Worm (Caenorhabditis elegans) whole organism, L2 larva: ENCODE data around the gene gck-3.

Experiments used
- F13H6.1 ChIP-seq: sonication (generic microtip); optimal IDR thresholded peaks from 2 replicates; lab custom pipeline; 2016; ENCODE audit warnings: missing genetic modification characterization, missing compliant biosample characterization
- ama-1 ChIP-seq: fragments of 150-350 bp; optimal IDR thresholded peaks from 2 replicates; lab custom pipeline; 2018; ENCODE audit warnings: inconsistent platforms
- ceh-16 ChIP-seq: fragments of 150-350 bp; optimal IDR thresholded peaks from 2 replicates; lab custom pipeline; 2014; ENCODE audit warnings: missing biosample characterization, missing genetic modification characterization
- dmd-4 ChIP-seq: sonication (generic microtip); optimal IDR thresholded peaks from 2 replicates; lab custom pipeline; 2017; ENCODE audit warnings: missing biosample characterization, missing genetic modification characterization
- nhr-25 ChIP-seq: fragments of 150-350 bp; sonication (generic microtip); optimal IDR thresholded peaks from 3 replicates; lab custom pipeline; 2014; ENCODE audit warnings: missing biosample characterization, missing genetic modification characterization
- sem-4 ChIP-seq: fragments of 150-350 bp; optimal IDR thresholded peaks from 2 replicates; lab custom pipeline; 2014; ENCODE audit warnings: missing biosample characterization, missing genetic modification reagents, missing genetic modification characterization

DNA sequence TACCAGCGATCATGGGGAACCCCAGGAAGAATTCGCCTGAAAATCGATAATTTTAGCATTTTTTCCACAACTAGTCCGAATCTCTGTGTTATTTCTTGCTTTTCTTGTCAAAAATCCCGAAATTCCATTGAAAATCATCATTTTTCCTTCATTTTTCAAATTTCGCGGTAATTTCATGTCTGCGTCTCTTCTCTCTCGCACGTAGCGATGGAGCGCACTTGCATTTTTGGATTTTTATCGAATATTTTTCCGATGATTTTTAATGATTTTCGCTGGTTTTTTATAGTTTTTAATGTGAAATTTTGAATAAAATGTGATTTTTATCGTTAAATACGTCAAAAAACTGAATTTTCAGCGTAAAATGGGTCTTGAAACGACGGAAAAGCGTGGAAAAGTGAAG is 45.2 kb downstream of the gck-3 start, which contains the start of gene E01B7.2:
- TF ChIP-seq nhr-25 = peak; percentile 67
- TF ChIP-seq ama-1 (lab: Kevin White, UChicago) = peak; percentile 67
- TF ChIP-seq F13H6.1 = peak; percentile 65
- TF ChIP-seq dmd-4 (tag; lab: Kevin White, UChicago) = no peak
- peak; percentile 64 for TF ChIP-seq sem-4 (tag; lab: Kevin White, UChicago)
- no peak for TF ChIP-seq ceh-16 (tag; lab: Kevin White, UChicago)
